Fruit fly (Drosophila melanogaster): ENCODE results near the gene Pgam5.

The Pgam5 gene

dm6 chrX:1858867-1859266, 14.5 kb downstream of the Pgam5 start, which contains the start of gene Lamtor5 (continued):
- TF ChIP-seq sc (optimal IDR thresholded peaks at IDR 0.05), result no peak
- TF ChIP-seq sc (GFP tag; optimal IDR thresholded peaks at IDR 0.05), result no peak
- TF ChIP-seq gsb-n (tag; optimal IDR thresholded peaks at IDR 0.05), result no peak
- no peak for TF ChIP-seq CG10654 (GFP tag; optimal IDR thresholded peaks at IDR 0.05)
- TF ChIP-seq danr (GFP tag; IDR thresholded peaks at IDR 0.05), result no peak
- peak; percentile 12 for TF ChIP-seq slou (GFP tag; optimal IDR thresholded peaks at IDR 0.05)
- peak; percentile 46 for TF ChIP-seq CG9727 (GFP tag; optimal IDR thresholded peaks at IDR 0.05)
- 0 out of 2 replicates have a peak, but pooled peaks have one; percentile 29 for TF ChIP-seq Taf1 (GFP tag; IDR thresholded peaks at IDR 0.05)
- TF ChIP-seq h (optimal IDR thresholded peaks at IDR 0.05), result no peak
- TF ChIP-seq CG6689 (GFP tag; IDR thresholded peaks at IDR 0.05), result no peak
- no peak for TF ChIP-seq CG17912 (GFP tag; optimal IDR thresholded peaks at IDR 0.05)
- no peak for TF ChIP-seq kah (GFP tag; optimal IDR thresholded peaks at IDR 0.05)
- TF ChIP-seq eve (GFP tag; optimal IDR thresholded peaks at IDR 0.05), result no peak
- no peak for TF ChIP-seq CG10462 (GFP tag; optimal IDR thresholded peaks at IDR 0.05)
- no peak for TF ChIP-seq CG18476 (GFP tag; optimal IDR thresholded peaks at IDR 0.05)
- TF ChIP-seq CG43689 (GFP tag; IDR thresholded peaks at IDR 0.05), result no peak
- TF ChIP-seq Xrp1 (GFP tag; IDR thresholded peaks at IDR 0.05), result peak; percentile 49; the same call in 1 of the 2 replicates
- TF ChIP-seq tin (GFP tag; optimal IDR thresholded peaks at IDR 0.05), result no peak
- no peak for TF ChIP-seq sens-2 (GFP tag; IDR thresholded peaks at IDR 0.05)
- no peak for TF ChIP-seq Elba2 (GFP tag; optimal IDR thresholded peaks at IDR 0.05)
- no peak for TF ChIP-seq trh (GFP tag; optimal IDR thresholded peaks at IDR 0.05)
- TF ChIP-seq CG8478 (optimal IDR thresholded peaks at IDR 0.05), result no peak
- TF ChIP-seq Sry-β (GFP tag; optimal IDR thresholded peaks at IDR 0.05), result no peak
- peak; percentile 28 for TF ChIP-seq Ets97D (GFP tag; optimal IDR thresholded peaks at IDR 0.05)
- no peak for TF ChIP-seq CG4730 (GFP tag; IDR thresholded peaks at IDR 0.05)
- no peak for TF ChIP-seq Adf1 (GFP tag; IDR thresholded peaks at IDR 0.05)
- TF ChIP-seq CG7786 (GFP tag; optimal IDR thresholded peaks at IDR 0.05), result no peak
- TF ChIP-seq Asciz (GFP tag; optimal IDR thresholded peaks at IDR 0.05), result no peak
- TF ChIP-seq lbe (GFP tag; optimal IDR thresholded peaks at IDR 0.05), result no peak
- no peak; the same call in 1 of the 2 replicates for TF ChIP-seq NFAT (GFP tag; IDR thresholded peaks at IDR 0.05)
- TF ChIP-seq CG9876 (GFP tag; optimal IDR thresholded peaks at IDR 0.05), result no peak
- TF ChIP-seq CG2116 (GFP tag; optimal IDR thresholded peaks at IDR 0.05), result no peak
- no peak for TF ChIP-seq CG31224 (GFP tag; IDR thresholded peaks at IDR 0.05)
- peak; percentile 22 for TF ChIP-seq CG18619 (GFP tag; optimal IDR thresholded peaks at IDR 0.05)
- TF ChIP-seq Awh (GFP tag; IDR thresholded peaks at IDR 0.05), result no peak
- TF ChIP-seq psq (GFP tag; optimal IDR thresholded peaks at IDR 0.05), result no peak
- TF ChIP-seq CG17568 (GFP tag; optimal IDR thresholded peaks at IDR 0.05), result no peak
- TF ChIP-seq Poxn (GFP tag; IDR thresholded peaks at IDR 0.05), result no peak
- peak; percentile 21 for TF ChIP-seq CG4617 (GFP tag; optimal IDR thresholded peaks at IDR 0.05; ENCODE audit: borderline replicate concordance)
- peak; percentile 21 for TF ChIP-seq az2 (GFP tag; optimal IDR thresholded peaks at IDR 0.05)
- peak; percentile 84 for TF ChIP-seq row (GFP tag; IDR thresholded peaks at IDR 0.05)
- no peak for TF ChIP-seq CG3847 (GFP tag; IDR thresholded peaks at IDR 0.05)
- no peak for TF ChIP-seq pan (optimal IDR thresholded peaks at IDR 0.05)
- TF ChIP-seq pan (GFP tag; optimal IDR thresholded peaks at IDR 0.05 in 1 of 2, IDR thresholded peaks at IDR 0.05 in 1 of 2), result peak in 1 of 2 experiments; percentile 34
- TF ChIP-seq prd (optimal IDR thresholded peaks at IDR 0.05), result no peak
- TF ChIP-seq prd (GFP tag; IDR thresholded peaks at IDR 0.05), result 0 out of 3 replicates have a peak, but pooled peaks have one; percentile 40
- TF ChIP-seq Pdp1 (GFP tag; optimal IDR thresholded peaks at IDR 0.05), result peak; percentile 41 to 49
- TF ChIP-seq sug (tag; optimal IDR thresholded peaks at IDR 0.05), result peak; percentile 15
- peak; percentile 41 for TF ChIP-seq CG10267 (tag; optimal IDR thresholded peaks at IDR 0.05)
- no peak for TF ChIP-seq CG30020 (tag; optimal IDR thresholded peaks at IDR 0.05)
- TF ChIP-seq CG6254 (GFP tag; optimal IDR thresholded peaks at IDR 0.05), result no peak
- 0 out of 3 replicates have a peak, but pooled peaks have one; percentile 33 for TF ChIP-seq CG11456 (GFP tag; IDR thresholded peaks at IDR 0.05)
- peak; percentile 49 for TF ChIP-seq vfl (GFP tag; optimal IDR thresholded peaks at IDR 0.05)
- no peak for TF ChIP-seq dan (GFP tag; IDR thresholded peaks at IDR 0.05)

Data from whole organism, embryonic.